Fruit fly (Drosophila melanogaster) Kc167 (cell line): ENCODE data around the gene PH4alphaNE1.

Source experiments
- h ChIP-seq: fragments of >200 bp; optimal IDR thresholded peaks from 3 replicates; lab custom pipeline; 2018; ENCODE audit warnings: missing external identifiers
- psq ChIP-seq: fragments of >200 bp; optimal IDR thresholded peaks from 2 replicates; lab custom pipeline; 2017; ENCODE audit warnings: missing external identifiers

- TF ChIP-seq h (lab: Kevin White, UChicago): no peak
- TF ChIP-seq psq (lab: Kevin White, UChicago): no peak
Observed at dm6 chr3R:30461608-30462243, 38.4 kb downstream of the PH4alphaNE1 start.
